Worm (Caenorhabditis elegans): ENCODE results near the gene kqt-3.

DNA sequence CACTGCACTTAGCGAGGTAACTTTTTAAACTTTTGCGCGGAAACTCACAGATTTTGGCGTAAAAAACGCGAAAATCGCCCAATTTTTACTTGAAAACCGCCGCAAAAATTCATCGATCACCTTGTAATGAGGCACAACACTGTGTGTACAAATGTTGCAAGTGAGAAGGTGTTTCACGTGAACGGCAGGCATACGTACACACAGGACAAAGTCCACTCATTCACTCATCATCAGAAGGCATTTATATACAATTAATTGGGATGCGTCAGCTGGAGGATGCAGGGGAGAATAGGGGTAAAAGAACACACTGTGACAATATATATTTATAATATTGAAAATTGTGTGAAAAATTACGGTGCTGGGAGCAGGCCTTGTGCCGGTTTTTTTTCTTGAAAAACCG is 40.8 kb downstream of the kqt-3 start:
- no peak for TF ChIP-seq nhr-12 (tag; optimal IDR thresholded peaks at IDR 0.05)
- no peak for TF ChIP-seq ama-1 (optimal IDR thresholded peaks at IDR 0.05)
- no peak for TF ChIP-seq mdl-1 (tag; optimal IDR thresholded peaks at IDR 0.05)
- no peak for TF ChIP-seq nhr-76 (tag; optimal IDR thresholded peaks at IDR 0.05)
- TF ChIP-seq nhr-25 (tag; optimal IDR thresholded peaks at IDR 0.05): no peak
- no peak for TF ChIP-seq nhr-77 (tag; optimal IDR thresholded peaks at IDR 0.05)
- TF ChIP-seq daf-12 (tag; optimal IDR thresholded peaks at IDR 0.05): no peak
- no peak for TF ChIP-seq ztf-11 (tag; optimal IDR thresholded peaks at IDR 0.05)
- no peak for TF ChIP-seq fkh-10 (GFP tag; optimal IDR thresholded peaks at IDR 0.05)
- TF ChIP-seq skn-1 (tag; optimal IDR thresholded peaks at IDR 0.05): no peak

Measured in whole organism, L3 larva.